Worm (Caenorhabditis elegans) whole organism, L3 larva: ENCODE results near the gene smcr-8.

Experiments used
- aly-2 ChIP-seq: fragments of 150-350 bp; optimal IDR thresholded peaks from 2 replicates; lab custom pipeline; 2014; ENCODE audit warnings: missing biosample characterization, missing genetic modification characterization
- ceh-16 ChIP-seq: sonication (generic microtip); optimal IDR thresholded peaks from 2 replicates; lab custom pipeline; 2017; ENCODE audit warnings: missing biosample characterization, missing genetic modification characterization
- ceh-82 ChIP-seq: fragments of 150-350 bp; optimal IDR thresholded peaks from 2 replicates; lab custom pipeline; 2014; ENCODE audit warnings: missing biosample characterization, missing genetic modification characterization
- ceh-9 ChIP-seq: sonication (generic microtip); optimal IDR thresholded peaks from 2 replicates; lab custom pipeline; 2018; ENCODE audit warnings: missing biosample characterization, missing genetic modification characterization
- egl-27 ChIP-seq: sonication (generic microtip); optimal IDR thresholded peaks from 4 replicates; lab custom pipeline; 2017; ENCODE audit warnings: missing biosample characterization, missing genetic modification reagents, missing genetic modification characterization
- lin-39 ChIP-seq: fragments of 150-350 bp; optimal IDR thresholded peaks from 2 replicates; lab custom pipeline; 2018; ENCODE audit warnings: missing biosample characterization, missing genetic modification reagents, missing genetic modification characterization
- nfya-1 ChIP-seq: sonication (generic microtip); optimal IDR thresholded peaks from 2 replicates; lab custom pipeline; 2017; ENCODE audit warnings: missing genetic modification characterization, mild to moderate bottlenecking, missing compliant biosample characterization, antibody characterized with exemption, moderate library complexity; ENCODE audit not compliant: insufficient read depth
- pqm-1 ChIP-seq: fragments of 150-350 bp; optimal IDR thresholded peaks from 2 replicates; lab custom pipeline; 2017; ENCODE audit warnings: missing biosample characterization, missing genetic modification characterization, inconsistent platforms
- unc-39 ChIP-seq: sonication (generic microtip); optimal IDR thresholded peaks from 4 replicates; lab custom pipeline; 2017; ENCODE audit warnings: missing biosample characterization, missing genetic modification characterization
- unc-62 ChIP-seq: fragments of 150-350 bp; sonication (generic microtip); optimal IDR thresholded peaks from 4 replicates; lab custom pipeline; 2014; ENCODE audit warnings: missing biosample characterization, missing genetic modification reagents, missing genetic modification characterization
- ztf-4 ChIP-seq: fragments of 150-350 bp; optimal IDR thresholded peaks from 2 replicates; lab custom pipeline; 2014; ENCODE audit warnings: missing biosample characterization, missing genetic modification characterization

ce11 chrIII:4950345-4950744 is 48.8 kb upstream of the smcr-8 start:
- TF ChIP-seq ceh-82 (tag; lab: Kevin White, UChicago), result no peak
- TF ChIP-seq ztf-4 (tag; lab: Kevin White, UChicago), result no peak
- no peak for TF ChIP-seq egl-27 (tag; lab: Kevin White, UChicago)
- peak; percentile 65 for TF ChIP-seq lin-39 (tag; lab: Kevin White, UChicago)
- TF ChIP-seq pqm-1 (tag; lab: Kevin White, UChicago), result no peak
- no peak for TF ChIP-seq ceh-16 (tag; lab: Kevin White, UChicago)
- no peak for TF ChIP-seq aly-2 (tag; lab: Kevin White, UChicago)
- no peak for TF ChIP-seq unc-62 (GFP tag; lab: Kevin White, UChicago)
- TF ChIP-seq unc-39 (tag; lab: Kevin White, UChicago), result no peak
- TF ChIP-seq nfya-1 (tag; lab: Kevin White, UChicago), result peak; percentile 86
- no peak for TF ChIP-seq ceh-9
